Worm (Caenorhabditis elegans): Measurements from ENCODE around the gene T26H8.4.
"Not testable (repeated sequence)": the region's sequence is repeated elsewhere in the genome, so short reads cannot be mapped to it uniquely, and the experiment has no call there.

ce11 chrV:15322653-15323052 lies 16.0 kb upstream of the T26H8.4 start, which contains the start of gene nhr-247:
- TF ChIP-seq C04F5.9 (tag; optimal IDR thresholded peaks at IDR 0.05); zag-1 (tag; optimal IDR thresholded peaks at IDR 0.05); lin-14 (GFP tag; optimal IDR thresholded peaks at IDR 0.05); ztf-11 (tag; optimal IDR thresholded peaks at IDR 0.05); nhr-90 (tag; optimal IDR thresholded peaks at IDR 0.05; ENCODE audit: poor library complexity); unc-30 (tag; optimal IDR thresholded peaks at IDR 0.05); blmp-1 (tag; optimal IDR thresholded peaks at IDR 0.05): not testable (repeated sequence)

Data from whole organism, L1 larva.